Fruit fly (Drosophila melanogaster) whole organism, embryonic: ENCODE measurements around the gene CG12728.

Experiments
- Ada2b ChIP-seq: fragments of 200-800 bp; sonication (Bioruptor generic); IDR thresholded peaks from 2 replicates; pipeline ENCODE4 v1.3.6; 2022; ENCODE audit warnings: missing biosample characterization, missing genetic modification characterization
- Awh ChIP-seq: fragments of 200-800 bp; sonication (Bioruptor generic); IDR thresholded peaks from 2 replicates; pipeline ENCODE4, ENCODE4 v1.3.6; 2022; ENCODE audit warnings: missing biosample characterization, missing genetic modification characterization
- CG10366 ChIP-seq: fragments of 200-800 bp; sonication (Bioruptor generic); IDR thresholded peaks from 2 replicates; pipeline ENCODE4 v1.3.6; 2022; ENCODE audit warnings: missing biosample characterization, missing genetic modification characterization
- CG12219 ChIP-seq: fragments of 200-800 bp; sonication (Bioruptor generic); optimal IDR thresholded peaks from 3 replicates; lab custom pipeline; 2018; ENCODE audit warnings: missing biosample characterization, mild to moderate bottlenecking, missing genetic modification characterization
- CG1233 ChIP-seq: fragments of 200-800 bp; sonication (Bioruptor generic); optimal IDR thresholded peaks from 4 replicates; lab custom pipeline; 2018; ENCODE audit warnings: missing biosample characterization, mild to moderate bottlenecking, missing genetic modification characterization
- CG12391 ChIP-seq: fragments of 200-800 bp; sonication (Bioruptor generic); optimal IDR thresholded peaks from 3 replicates; lab custom pipeline; 2018; ENCODE audit warnings: missing biosample characterization, mild to moderate bottlenecking, missing genetic modification characterization, moderate library complexity
- CG14014 ChIP-seq: fragments of 200-800 bp; sonication (Bioruptor generic); IDR thresholded peaks from 2 replicates; pipeline ENCODE4 v1.3.6; 2022; ENCODE audit warnings: missing biosample characterization, missing genetic modification characterization
- CG14441 ChIP-seq: fragments of 200-800 bp; sonication (Bioruptor generic); IDR thresholded peaks from 2 replicates; pipeline ENCODE4 v1.3.6; 2022; ENCODE audit warnings: missing biosample characterization, missing genetic modification characterization
- CG15269 ChIP-seq: fragments of 200-800 bp; sonication (Bioruptor generic); optimal IDR thresholded peaks from 2 replicates; lab custom pipeline; 2018; ENCODE audit warnings: missing biosample characterization, mild to moderate bottlenecking, missing genetic modification characterization, moderate library complexity
- CG1602 ChIP-seq: fragments of 200-800 bp; sonication (Bioruptor generic); optimal IDR thresholded peaks from 3 replicates; lab custom pipeline; 2016; ENCODE audit warnings: missing biosample characterization, missing genetic modification characterization
- CG17328 ChIP-seq: fragments of 200-800 bp; sonication (Bioruptor generic); IDR thresholded peaks from 2 replicates; pipeline ENCODE4 v1.3.6; 2022; ENCODE audit warnings: missing biosample characterization, missing genetic modification characterization
- CG2120 ChIP-seq: fragments of 200-800 bp; sonication (Bioruptor generic); optimal IDR thresholded peaks from 3 replicates; lab custom pipeline; 2016; ENCODE audit warnings: missing biosample characterization, missing genetic modification characterization
- CG31441 ChIP-seq: fragments of 200-800 bp; sonication (Bioruptor generic); IDR thresholded peaks from 2 replicates; pipeline ENCODE4 v1.3.6; 2022; ENCODE audit warnings: missing biosample characterization, missing genetic modification characterization
- CG32532 ChIP-seq: fragments of 200-800 bp; sonication (Bioruptor generic); IDR thresholded peaks from 2 replicates; pipeline ENCODE4 v1.3.6; 2022; ENCODE audit warnings: missing biosample characterization, missing genetic modification characterization
- CG3726 ChIP-seq: fragments of 200-800 bp; sonication (Bioruptor generic); IDR thresholded peaks from 3 replicates; pipeline ENCODE4, ENCODE4 v1.3.6; 2022; ENCODE audit warnings: missing biosample characterization, missing genetic modification characterization
- CG3847 ChIP-seq: fragments of 200-800 bp; sonication (Bioruptor generic); IDR thresholded peaks from 2 replicates; pipeline ENCODE4 v1.3.6; 2022; ENCODE audit warnings: missing biosample characterization, missing genetic modification characterization
- CG4424 ChIP-seq: fragments of 200-800 bp; sonication (Bioruptor generic); optimal IDR thresholded peaks from 3 replicates; lab custom pipeline; 2016; ENCODE audit warnings: missing biosample characterization, missing genetic modification characterization
- CG4820 ChIP-seq: fragments of 200-800 bp; sonication (Bioruptor generic); optimal IDR thresholded peaks from 3 replicates; lab custom pipeline; 2016; ENCODE audit warnings: missing biosample characterization, missing genetic modification characterization
- CG6272 ChIP-seq: fragments of 200-800 bp; sonication (Bioruptor generic); IDR thresholded peaks from 2 replicates; pipeline ENCODE4 v1.3.6; 2022; ENCODE audit warnings: missing biosample characterization, missing genetic modification characterization
- CG6765 ChIP-seq: fragments of 200-800 bp; sonication (Bioruptor generic); optimal IDR thresholded peaks from 3 replicates; lab custom pipeline; 2017; ENCODE audit warnings: missing biosample characterization, mild to moderate bottlenecking, missing genetic modification characterization
- CG6813 ChIP-seq: fragments of 200-800 bp; sonication (Bioruptor generic); optimal IDR thresholded peaks from 2 replicates; lab custom pipeline; 2017; ENCODE audit warnings: missing biosample characterization, missing genetic modification characterization, mild to moderate bottlenecking, moderate library complexity, missing genetic modification reagents
- CG8765 ChIP-seq: fragments of 200-800 bp; sonication (Bioruptor generic); IDR thresholded peaks from 2 replicates; pipeline ENCODE4 v1.3.6; 2022; ENCODE audit warnings: missing biosample characterization, missing genetic modification characterization
- CG9437 ChIP-seq: fragments of 200-800 bp; sonication (Bioruptor generic); optimal IDR thresholded peaks from 2 replicates; lab custom pipeline; 2018; ENCODE audit warnings: missing biosample characterization, mild to moderate bottlenecking, missing genetic modification characterization
- CG9932 ChIP-seq: fragments of 200-800 bp; sonication (Bioruptor generic); IDR thresholded peaks from 2 replicates; pipeline ENCODE4 v1.3.6; 2022; ENCODE audit warnings: missing biosample characterization, missing genetic modification characterization
- CHES-1-like ChIP-seq: fragments of 200-800 bp; sonication (Bioruptor generic); optimal IDR thresholded peaks from 2 replicates; lab custom pipeline; 2016; ENCODE audit warnings: missing biosample characterization, missing genetic modification characterization
- D19A ChIP-seq: fragments of 200-800 bp; optimal IDR thresholded peaks from 3 replicates; lab custom pipeline; 2019; ENCODE audit warnings: missing biosample characterization, mild to moderate bottlenecking, missing genetic modification characterization, moderate library complexity
- E2f1 ChIP-seq: fragments of 200-800 bp; sonication (Bioruptor generic); IDR thresholded peaks from 2 replicates; pipeline ENCODE4 v1.3.6; 2022; ENCODE audit warnings: missing biosample characterization, missing genetic modification characterization
- Fer1 ChIP-seq: fragments of 200-800 bp; sonication (Bioruptor generic); optimal IDR thresholded peaks from 2 replicates; lab custom pipeline; 2017; ENCODE audit warnings: missing biosample characterization, mild to moderate bottlenecking, missing genetic modification characterization
- Myb ChIP-seq: fragments of 200-800 bp; sonication (Bioruptor generic); optimal IDR thresholded peaks from 2 replicates; lab custom pipeline; 2016; ENCODE audit warnings: missing biosample characterization, missing genetic modification characterization
- Ptx1 ChIP-seq: fragments of 200-800 bp; sonication (Bioruptor generic); IDR thresholded peaks from 2 replicates; pipeline ENCODE4 v1.3.6; 2022; ENCODE audit warnings: missing biosample characterization, missing genetic modification characterization
- Rx ChIP-seq: fragments of 200-800 bp; sonication (Bioruptor generic); IDR thresholded peaks from 2 replicates; pipeline ENCODE4 v1.3.6; 2022; ENCODE audit warnings: missing biosample characterization, missing genetic modification characterization
- Side ChIP-seq: fragments of 200-800 bp; sonication (Bioruptor generic); optimal IDR thresholded peaks from 2 replicates; lab custom pipeline; 2016; ENCODE audit warnings: missing biosample characterization, missing genetic modification characterization
- Sox100B ChIP-seq: fragments of 200-800 bp; sonication (Bioruptor generic); optimal IDR thresholded peaks from 3 replicates; lab custom pipeline; 2018; ENCODE audit warnings: missing biosample characterization, mild to moderate bottlenecking, missing genetic modification characterization
- bbx ChIP-seq: fragments of 200-800 bp; sonication (Bioruptor generic); IDR thresholded peaks from 2 replicates; pipeline ENCODE4 v1.3.6; 2022; ENCODE audit warnings: missing biosample characterization, missing genetic modification characterization; ENCODE audit not compliant: partially characterized antibody
- bsh ChIP-seq, 2 experiments: fragments of 200-800 bp; sonication (Bioruptor generic); optimal IDR thresholded peaks; 2 replicates each; lab custom pipeline; 2017 to 2018; ENCODE audit warnings: mild to moderate bottlenecking in 2 of 2, missing biosample characterization in 2 of 2, missing genetic modification characterization in 2 of 2, moderate library complexity in 1 of 2
- chif ChIP-seq, 2 experiments: fragments of 200-800 bp; sonication (Bioruptor generic); optimal IDR thresholded peaks; 3 replicates each; lab custom pipeline; 2016; ENCODE audit warnings: missing biosample characterization in 2 of 2, missing genetic modification characterization in 2 of 2
- chn ChIP-seq: fragments of 200-800 bp; sonication (Bioruptor generic); optimal IDR thresholded peaks from 2 replicates; lab custom pipeline; 2016; ENCODE audit warnings: missing biosample characterization, missing genetic modification characterization
- dmrt11E ChIP-seq: fragments of 200-800 bp; sonication (Bioruptor generic); optimal IDR thresholded peaks from 3 replicates; lab custom pipeline; 2018; ENCODE audit warnings: missing biosample characterization, mild to moderate bottlenecking, missing genetic modification characterization, moderate library complexity
- grau ChIP-seq: fragments of 200-800 bp; optimal IDR thresholded peaks from 3 replicates; lab custom pipeline; 2019; ENCODE audit warnings: missing biosample characterization, mild to moderate bottlenecking, missing genetic modification characterization, moderate library complexity
- hbn ChIP-seq: fragments of 200-800 bp; sonication (Bioruptor generic); IDR thresholded peaks from 2 replicates; pipeline ENCODE4 v1.3.6; 2022; ENCODE audit warnings: missing biosample characterization, missing genetic modification characterization; ENCODE audit not compliant: partially characterized antibody
- jing ChIP-seq: fragments of 200-800 bp; sonication (Bioruptor generic); optimal IDR thresholded peaks from 2 replicates; lab custom pipeline; 2018; ENCODE audit warnings: missing biosample characterization, mild to moderate bottlenecking, missing genetic modification characterization
- lilli ChIP-seq: fragments of 200-800 bp; sonication (Bioruptor generic); optimal IDR thresholded peaks from 3 replicates; lab custom pipeline; 2016; ENCODE audit warnings: missing biosample characterization, missing genetic modification characterization
- lmd ChIP-seq: fragments of 200-800 bp; sonication (Bioruptor generic); IDR thresholded peaks from 2 replicates; pipeline ENCODE4 v1.3.6; 2022; ENCODE audit warnings: missing biosample characterization, missing genetic modification characterization
- nmo ChIP-seq: fragments of 200-800 bp; sonication (Bioruptor generic); optimal IDR thresholded peaks from 2 replicates; lab custom pipeline; 2018; ENCODE audit warnings: missing biosample characterization, mild to moderate bottlenecking, missing genetic modification characterization, moderate library complexity
- pum ChIP-seq: fragments of 200-800 bp; sonication (Bioruptor generic); optimal IDR thresholded peaks from 2 replicates; lab custom pipeline; 2016; ENCODE audit warnings: missing biosample characterization, missing genetic modification characterization
- rib ChIP-seq: fragments of 200-800 bp; sonication (Bioruptor generic); IDR thresholded peaks from 2 replicates; pipeline ENCODE4 v1.3.6; 2022; ENCODE audit warnings: missing biosample characterization, missing genetic modification characterization
- ttk ChIP-seq: fragments of 200-800 bp; sonication (Bioruptor generic); IDR thresholded peaks from 2 replicates; pipeline ENCODE4 v2.1.2; 2022; ENCODE audit warnings: missing biosample characterization, missing genetic modification characterization
- twi ChIP-seq: fragments of 200-800 bp; optimal IDR thresholded peaks from 2 replicates; lab custom pipeline; 2019; ENCODE audit warnings: missing biosample characterization, mild to moderate bottlenecking, missing genetic modification characterization, moderate library complexity
- zf30C ChIP-seq: fragments of 200-800 bp; sonication (Bioruptor generic); optimal IDR thresholded peaks from 3 replicates; lab custom pipeline; 2018; ENCODE audit warnings: missing biosample characterization, mild to moderate bottlenecking, missing genetic modification characterization

Gene CG12728

dm6 chrX:5969860-5970665 lies 27.7 kb downstream of the CG12728 start (continued):
- TF ChIP-seq D19A (tag; lab: Kevin White, UChicago) (peak; percentile 35), chn (GFP tag; lab: Kevin White, UChicago) (peak; percentile 8), CG2120 (peak; percentile 54), CG3726 (GFP tag; lab: Robert Waterston, UW) (0 out of 3 replicates have a peak, but pooled peaks have one; percentile 26), Sox100B (GFP tag; lab: Kevin White, UChicago) (peak; percentile 40), CG14014 (GFP tag; lab: Robert Waterston, UW) (peak; percentile 16; the same call in 1 of the 2 replicates), jing (GFP tag; lab: Kevin White, UChicago) (no peak), CG31441 (GFP tag; lab: Robert Waterston, UW) (peak; percentile 70), CG4820 (peak; percentile 17), Ada2b (0 out of 2 replicates have a peak, but pooled peaks have one; percentile 9), CG1233 (peak; percentile 33), Fer1 (peak; percentile 28), CG15269 (tag; lab: Kevin White, UChicago) (peak; percentile 56), CG14441 (GFP tag; lab: Robert Waterston, UW) (peak; percentile 37; the same call in 1 of the 2 replicates), Awh (0 out of 2 replicates have a peak, but pooled peaks have one; percentile 11), rib (no peak), CG17328 (peak; percentile 56; the same call in 1 of the 2 replicates), CG3847 (no peak), CG4424 (GFP tag; lab: Kevin White, UChicago) (peak; percentile 42), ttk (GFP tag; lab: Robert Waterston, UW) (peak; percentile 26; the same call in 1 of the 2 replicates), Ptx1 (GFP tag; lab: Robert Waterston, UW) (peak; percentile 32), CG9437 (GFP tag; lab: Kevin White, UChicago) (peak; percentile 11), CG12391 (tag; lab: Kevin White, UChicago) (peak; percentile 43), pum (GFP tag; lab: Kevin White, UChicago) (no peak), CG6765 (GFP tag; lab: Kevin White, UChicago) (no peak), CHES-1-like (GFP tag; lab: Kevin White, UChicago) (no peak), Myb (GFP tag; lab: Kevin White, UChicago) (no peak), dmrt11E (tag; lab: Kevin White, UChicago) (peak; percentile 60), CG1602 (GFP tag; lab: Kevin White, UChicago) (peak; percentile 1), lilli (GFP tag; lab: Kevin White, UChicago) (peak; percentile 23), CG6813 (GFP tag; lab: Kevin White, UChicago) (peak; percentile 16), CG9932 (GFP tag; lab: Robert Waterston, UW) (peak; percentile 60), nmo (GFP tag; lab: Kevin White, UChicago) (peak; percentile 55), Side (no peak), CG8765 (GFP tag; lab: Robert Waterston, UW) (peak; percentile 6; the same call in 1 of the 2 replicates), E2f1 (GFP tag; lab: Robert Waterston, UW) (peak; percentile 49), lmd (GFP tag; lab: Robert Waterston, UW) (peak; percentile 47), CG32532 (GFP tag; lab: Robert Waterston, UW) (peak; percentile 38), CG12219 (no peak), bsh (GFP tag; optimal IDR thresholded peaks at IDR 0.05; lab: Kevin White, UChicago) (peak in 1 of 2 experiments; percentile 39), grau (peak; percentile 45), twi (tag; lab: Kevin White, UChicago) (peak; percentile 87), CG6272 (GFP tag; lab: Robert Waterston, UW) (0 out of 2 replicates have a peak, but pooled peaks have one; percentile 17), CG10366 (GFP tag; lab: Robert Waterston, UW) (peak; percentile 8; the same call in 1 of the 2 replicates), chif (GFP tag; optimal IDR thresholded peaks at IDR 0.05; lab: Kevin White, UChicago) (peak in 1 of 2 experiments; percentile 10), Rx (peak; percentile 27; the same call in 1 of the 2 replicates), zf30C (GFP tag; lab: Kevin White, UChicago) (peak; percentile 60), bbx (GFP tag; lab: Robert Waterston, UW) (0 out of 2 replicates have a peak, but pooled peaks have one; percentile 6), hbn (GFP tag; lab: Robert Waterston, UW) (no peak)
